Worm (Caenorhabditis elegans): ENCODE data around the gene C50F4.6.

ce11 chrV:9582594-9583322, 36.9 kb downstream of the C50F4.6 start, which contains the start of gene rtfo-1:
- no peak for TF ChIP-seq elt-3 (tag; optimal IDR thresholded peaks at IDR 0.05)
- no peak for TF ChIP-seq nhr-76 (tag; optimal IDR thresholded peaks at IDR 0.05)
- no peak for TF ChIP-seq zag-1 (tag; optimal IDR thresholded peaks at IDR 0.05)
- TF ChIP-seq nhr-77 (tag; optimal IDR thresholded peaks at IDR 0.05): no peak
- TF ChIP-seq unc-62 (GFP tag; optimal IDR thresholded peaks at IDR 0.05): no peak
- no peak for TF ChIP-seq jun-1 (tag; optimal IDR thresholded peaks at IDR 0.05)
- TF ChIP-seq ztf-11 (tag; optimal IDR thresholded peaks at IDR 0.05): no peak
- no peak for TF ChIP-seq ztf-4 (tag; optimal IDR thresholded peaks at IDR 0.05)
- TF ChIP-seq ceh-16 (tag; optimal IDR thresholded peaks at IDR 0.05): no peak

Measured in whole organism, L3 larva.